Worm (Caenorhabditis elegans): Measurements from ENCODE around the gene E02C12.6.
"Not testable (repeated sequence)": the region's sequence is repeated elsewhere in the genome, so short reads cannot be mapped to it uniquely, and the experiment has no call there.

The E02C12.6 gene

DNA sequence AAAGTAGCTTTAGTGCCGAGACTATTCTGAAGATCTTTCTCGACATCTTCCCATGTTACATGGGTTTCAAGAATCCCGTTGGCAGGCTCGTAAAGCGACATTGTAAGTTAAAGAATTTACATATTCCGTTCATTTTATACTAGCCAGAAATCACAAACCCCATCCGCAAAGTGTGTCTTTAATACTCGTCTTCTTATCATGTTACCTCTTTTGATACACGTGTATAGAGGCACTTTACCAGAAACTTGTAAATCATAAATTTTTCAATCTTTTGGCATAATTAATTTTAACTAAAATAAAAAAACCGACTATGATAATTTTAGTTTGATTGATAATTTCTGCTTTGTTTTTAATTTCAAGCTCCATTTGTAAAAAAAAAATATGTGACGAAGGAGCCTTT is at the start of gene E02C12.6:
E02C12.6 (minus strand) TSS at position 101 of the 400 bp plus-strand sequence.
- TF ChIP-seq him-1 (tag; optimal IDR thresholded peaks at IDR 0.05): no peak
- no peak for TF ChIP-seq W03F9.2 (tag; optimal IDR thresholded peaks at IDR 0.05)
- no peak for TF ChIP-seq dao-5 (tag; optimal IDR thresholded peaks at IDR 0.05)

DNA sequence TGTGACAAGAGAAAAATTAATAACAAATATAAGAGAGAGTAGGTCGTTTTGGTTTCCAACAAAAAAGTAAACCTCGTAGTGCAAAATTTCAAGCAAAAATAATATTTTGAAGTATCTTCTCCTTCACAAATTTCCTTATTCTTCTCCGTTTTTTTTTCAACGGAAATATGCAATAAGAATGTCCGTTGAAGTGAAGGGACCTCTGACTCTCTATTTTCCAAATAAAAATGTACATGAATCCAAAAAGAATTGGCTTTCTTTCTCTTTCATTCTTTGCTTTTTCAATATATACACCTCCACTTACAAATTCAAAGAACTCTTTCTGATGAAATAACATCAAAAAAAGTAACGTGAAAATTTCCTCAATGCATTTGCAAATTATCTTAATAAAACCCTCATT is 45.7 kb upstream of the E02C12.6 start, which contains the start of gene F36D4.1:
F36D4.1 (plus strand) TSS at position 301 of the 400 bp plus-strand sequence.
- no peak for TF ChIP-seq dao-5 (tag; optimal IDR thresholded peaks at IDR 0.05)
- no peak for TF ChIP-seq W03F9.2 (tag; optimal IDR thresholded peaks at IDR 0.05)
- TF ChIP-seq him-1 (tag; optimal IDR thresholded peaks at IDR 0.05): no peak

ce11 chrV:9414516-9414915 is 43.6 kb upstream of the E02C12.6 start, which contains the start of gene F36D4.4:
TSS of gene F36D4.4 (minus strand) at chrV:9414616.
- TF ChIP-seq him-1 (tag; optimal IDR thresholded peaks at IDR 0.05): no peak
- TF ChIP-seq W03F9.2 (tag; optimal IDR thresholded peaks at IDR 0.05): no peak
- TF ChIP-seq dao-5 (tag; optimal IDR thresholded peaks at IDR 0.05): no peak

DNA sequence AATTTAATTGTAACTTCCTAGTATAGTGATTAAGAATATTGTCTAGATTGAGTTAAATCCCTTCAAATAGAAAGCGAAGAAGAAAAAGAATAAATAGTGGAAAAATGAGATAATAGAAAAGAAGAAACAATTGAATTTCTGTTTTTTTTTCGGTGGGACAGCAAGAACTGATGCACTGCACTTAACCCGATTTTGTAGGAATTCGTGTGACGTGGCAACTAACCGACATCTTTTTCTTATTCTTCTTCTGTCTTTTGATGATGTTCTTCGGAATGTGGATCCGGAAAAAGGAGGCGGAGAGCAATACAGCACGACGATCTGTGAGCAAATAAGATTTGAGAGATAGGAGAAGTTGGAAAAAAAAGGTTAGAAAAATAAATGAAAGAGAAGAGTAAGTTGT is 38.0 kb upstream of the E02C12.6 start:
- TF ChIP-seq him-1 (tag; optimal IDR thresholded peaks at IDR 0.05) (no peak), W03F9.2 (tag; optimal IDR thresholded peaks at IDR 0.05) (no peak), dao-5 (tag; optimal IDR thresholded peaks at IDR 0.05) (no peak)

ce11 chrV:9406890-9407289 is 36.0 kb upstream of the E02C12.6 start:
- TF ChIP-seq dao-5 (tag; optimal IDR thresholded peaks at IDR 0.05): no peak
- no peak for TF ChIP-seq him-1 (tag; optimal IDR thresholded peaks at IDR 0.05)
- TF ChIP-seq W03F9.2 (tag; optimal IDR thresholded peaks at IDR 0.05): no peak

DNA sequence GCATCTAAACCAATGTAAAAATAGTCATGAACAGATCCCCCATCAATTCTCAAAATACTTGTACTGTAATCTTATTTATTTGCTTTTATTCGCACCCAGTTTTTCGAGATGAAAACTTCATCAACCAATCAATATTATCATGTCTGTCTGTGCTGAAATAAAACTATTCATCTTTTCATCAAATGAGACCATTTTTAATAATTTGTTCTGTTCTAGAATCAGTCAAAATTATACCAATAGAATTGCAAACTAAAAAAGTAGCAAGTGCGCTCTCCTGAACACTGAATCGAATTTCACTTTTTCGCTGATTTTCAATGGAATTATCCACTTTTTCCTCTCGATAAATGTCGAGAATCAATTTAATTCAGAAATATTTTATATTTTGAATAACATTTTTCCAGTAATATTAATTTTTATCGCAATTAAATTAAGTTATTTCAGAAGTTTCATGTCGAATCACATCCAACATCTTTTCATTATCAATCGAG is 29.0 kb upstream of the E02C12.6 start, which contains the start of gene trpp-4:
trpp-4 (plus strand) TSS at position 442 of the 488 bp plus-strand sequence.
- TF ChIP-seq him-1 (tag; optimal IDR thresholded peaks at IDR 0.05) (no peak), W03F9.2 (tag; optimal IDR thresholded peaks at IDR 0.05) (no peak), dao-5 (tag; optimal IDR thresholded peaks at IDR 0.05) (no peak)

- TF ChIP-seq dao-5 (tag; optimal IDR thresholded peaks at IDR 0.05): no peak
- TF ChIP-seq him-1 (tag; optimal IDR thresholded peaks at IDR 0.05): no peak
- no peak for TF ChIP-seq W03F9.2 (tag; optimal IDR thresholded peaks at IDR 0.05)
Observed at ce11 chrV:9394938-9395639, 24.2 kb upstream of the E02C12.6 start.

- TF ChIP-seq dao-5 (tag; optimal IDR thresholded peaks at IDR 0.05) (no peak), W03F9.2 (tag; optimal IDR thresholded peaks at IDR 0.05) (no peak), him-1 (tag; optimal IDR thresholded peaks at IDR 0.05) (no peak)
Observed at ce11 chrV:9391959-9392358, 21.1 kb upstream of the E02C12.6 start.

ce11 chrV:9386143-9386542 is 15.3 kb upstream of the E02C12.6 start, which contains the start of gene hum-2:
TSS of gene hum-2 (plus strand) at chrV:9386175.
- TF ChIP-seq W03F9.2 (tag; optimal IDR thresholded peaks at IDR 0.05): no peak
- TF ChIP-seq dao-5 (tag; optimal IDR thresholded peaks at IDR 0.05): no peak
- TF ChIP-seq him-1 (tag; optimal IDR thresholded peaks at IDR 0.05): no peak

- TF ChIP-seq him-1 (tag; optimal IDR thresholded peaks at IDR 0.05): no peak
- TF ChIP-seq dao-5 (tag; optimal IDR thresholded peaks at IDR 0.05): no peak
- TF ChIP-seq W03F9.2 (tag; optimal IDR thresholded peaks at IDR 0.05): no peak
Observed at ce11 chrV:9384949-9385348, 14.1 kb upstream of the E02C12.6 start.

- no peak for TF ChIP-seq him-1 (tag; optimal IDR thresholded peaks at IDR 0.05)
- no peak for TF ChIP-seq W03F9.2 (tag; optimal IDR thresholded peaks at IDR 0.05)
- no peak for TF ChIP-seq dao-5 (tag; optimal IDR thresholded peaks at IDR 0.05)
Observed at ce11 chrV:9384359-9384758, 13.5 kb upstream of the E02C12.6 start.

DNA sequence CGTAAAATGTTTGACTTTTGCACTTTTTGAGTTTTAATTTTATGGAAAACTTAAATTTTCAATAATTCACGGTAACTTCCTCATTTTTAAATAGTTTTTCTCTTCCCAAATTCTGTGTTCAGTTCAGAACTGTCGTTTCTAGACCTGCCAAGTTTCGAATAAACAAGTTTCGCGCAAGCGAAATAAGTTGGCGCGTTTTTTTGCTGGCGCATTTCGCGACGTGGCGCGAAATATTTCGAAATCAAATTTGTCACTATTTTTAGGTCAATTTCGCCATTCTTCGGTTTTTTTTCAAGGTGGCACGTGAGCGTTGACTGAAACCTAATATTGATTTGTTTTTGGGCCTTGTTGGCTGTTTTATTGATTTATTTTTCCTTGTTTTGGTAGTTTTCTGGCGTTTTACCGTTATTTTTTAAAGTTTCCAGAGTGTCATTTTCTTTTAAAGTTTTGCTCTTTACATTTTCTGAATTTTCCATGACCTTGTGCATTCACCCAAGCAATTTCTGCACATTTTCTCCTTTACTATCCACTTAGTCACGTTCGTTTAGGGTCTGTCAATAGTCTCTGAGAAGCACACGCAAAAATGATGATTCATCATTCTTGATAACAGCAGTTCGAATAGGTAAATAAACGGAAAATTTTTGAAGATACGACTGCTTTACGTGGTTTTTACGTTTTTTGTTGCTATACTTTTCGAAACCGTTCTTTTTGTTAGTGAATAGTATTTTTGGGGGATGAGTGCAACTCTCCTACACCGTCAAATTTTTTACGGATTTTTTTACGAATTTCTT is 11.8 kb upstream of the E02C12.6 start:
- TF ChIP-seq W03F9.2 (tag; optimal IDR thresholded peaks at IDR 0.05) (peak; percentile 54), dao-5 (tag; optimal IDR thresholded peaks at IDR 0.05) (no peak)

DNA sequence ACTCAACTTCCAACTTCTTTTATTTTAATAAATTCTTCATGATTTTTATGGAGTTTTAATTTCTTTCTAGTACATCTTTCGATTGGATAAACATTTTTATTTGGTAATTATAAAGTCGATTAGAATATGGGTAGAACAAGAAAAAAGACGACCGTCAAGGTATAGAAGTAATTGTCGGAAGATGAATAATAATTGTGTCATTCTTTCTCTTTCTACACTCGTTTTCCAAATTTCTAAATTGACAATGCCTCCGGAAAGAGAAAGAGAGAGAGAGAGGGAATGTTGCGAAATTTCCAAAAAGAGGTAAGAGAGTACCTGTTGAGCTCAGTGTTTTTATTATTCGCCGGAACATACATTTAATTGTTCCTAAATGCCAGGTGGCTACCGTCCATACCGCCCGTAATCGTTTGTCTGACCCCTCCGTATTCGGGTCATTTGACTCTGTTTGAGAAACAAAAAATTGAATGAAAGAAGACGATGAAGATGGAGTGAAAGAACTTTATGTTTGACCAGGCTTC is 11.0 kb upstream of the E02C12.6 start, which contains the start of gene E02C12.12:
E02C12.12 (minus strand) TSS at position 468 of the 518 bp plus-strand sequence.
- TF ChIP-seq him-1 (tag; optimal IDR thresholded peaks at IDR 0.05) (no peak), dao-5 (tag; optimal IDR thresholded peaks at IDR 0.05) (no peak), W03F9.2 (tag; optimal IDR thresholded peaks at IDR 0.05) (no peak)

ce11 chrV:9379808-9380207 is 8.9 kb upstream of the E02C12.6 start, which contains the start of gene E02C12.11:
TSS of gene E02C12.11 (minus strand) at chrV:9379908.
- not testable (repeated sequence) for TF ChIP-seq him-1, dao-5, W03F9.2 (tag; optimal IDR thresholded peaks at IDR 0.05)
